Worm (Caenorhabditis elegans) whole organism, late embryonic: Measurements from ENCODE around the gene R10E4.6.

Source experiments
- ceh-14 ChIP-seq: sonication (generic microtip); optimal IDR thresholded peaks from 2 replicates; lab custom pipeline; 2016; ENCODE audit warnings: missing genotype, missing genetic modification characterization, missing compliant biosample characterization
- pha-2 ChIP-seq: sonication (generic microtip); optimal IDR thresholded peaks from 2 replicates; lab custom pipeline; 2017; ENCODE audit warnings: mild to moderate bottlenecking, missing genetic modification characterization, missing compliant biosample characterization
- pqm-1 ChIP-seq: sonication (generic microtip); optimal IDR thresholded peaks from 2 replicates; lab custom pipeline; 2016; ENCODE audit warnings: missing genetic modification characterization, missing compliant biosample characterization
- tbx-2 ChIP-seq: sonication (generic microtip); optimal IDR thresholded peaks from 2 replicates; lab custom pipeline; 2016; ENCODE audit warnings: missing genetic modification characterization, missing compliant biosample characterization

DNA sequence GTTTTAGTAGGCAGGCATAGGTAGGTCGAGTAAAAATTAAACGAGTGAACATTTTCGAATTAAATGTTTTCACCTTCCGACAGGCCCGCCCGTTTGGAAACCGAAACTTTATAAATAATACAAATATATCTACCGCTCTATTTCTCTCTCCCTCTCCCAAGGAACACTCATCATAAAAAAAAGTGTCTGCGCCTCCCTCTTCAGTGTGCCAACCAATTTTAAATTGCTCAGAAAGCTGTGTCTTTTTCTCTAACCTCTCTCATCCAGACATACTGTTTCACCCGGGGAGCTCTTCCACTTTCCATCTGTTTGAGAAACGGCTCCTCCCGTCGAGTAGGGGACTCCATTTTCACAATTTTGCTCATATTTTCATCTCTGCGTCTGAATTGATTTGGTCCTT is 29.9 kb downstream of the R10E4.6 start:
- no peak for TF ChIP-seq pha-2 (tag; lab: Kevin White, UChicago)
- peak; percentile 12 for TF ChIP-seq ceh-14
- TF ChIP-seq tbx-2 (tag; lab: Kevin White, UChicago): no peak
- no peak for TF ChIP-seq pqm-1 (tag; lab: Kevin White, UChicago)
